Worm (Caenorhabditis elegans): Measurements from ENCODE around the gene F56D6.14.

ce11 chrIV:3873706-3874105 lies 43.8 kb upstream of the F56D6.14 start, which contains the start of gene F37C4.5:
- no peak for TF ChIP-seq lin-39 (tag; optimal IDR thresholded peaks at IDR 0.05)
- no peak for TF ChIP-seq jun-1 (tag; optimal IDR thresholded peaks at IDR 0.05)
- no peak for TF ChIP-seq ceh-44 (GFP tag; IDR thresholded peaks at IDR 0.05)
- no peak for TF ChIP-seq mdl-1 (tag; optimal IDR thresholded peaks at IDR 0.05)
- TF ChIP-seq nhr-111 (GFP tag; optimal IDR thresholded peaks at IDR 0.05): no peak
- TF ChIP-seq lsy-2 (tag; optimal IDR thresholded peaks at IDR 0.05): no peak
- TF ChIP-seq hif-1 (tag; optimal IDR thresholded peaks at IDR 0.05): no peak
- TF ChIP-seq ces-1 (GFP tag; optimal IDR thresholded peaks at IDR 0.05): no peak
- no peak for TF ChIP-seq nhr-41 (GFP tag; IDR thresholded peaks at IDR 0.05)
- no peak for TF ChIP-seq pqm-1 (tag; optimal IDR thresholded peaks at IDR 0.05)
- no peak for TF ChIP-seq unc-130 (GFP tag; optimal IDR thresholded peaks at IDR 0.05)
- no peak for TF ChIP-seq skn-1 (tag; optimal IDR thresholded peaks at IDR 0.05)
- TF ChIP-seq ceh-28 (tag; optimal IDR thresholded peaks at IDR 0.05): no peak
